Worm (Caenorhabditis elegans): ENCODE measurements around the gene srsx-7.

- TF ChIP-seq irx-1 (tag; optimal IDR thresholded peaks at IDR 0.05): no peak
- no peak for TF ChIP-seq pax-3 (tag; optimal IDR thresholded peaks at IDR 0.05)
- no peak for TF ChIP-seq lin-13 (GFP tag; optimal IDR thresholded peaks at IDR 0.05)
- no peak for TF ChIP-seq ztf-4 (tag; optimal IDR thresholded peaks at IDR 0.05)
- no peak for TF ChIP-seq fkh-10 (GFP tag; optimal IDR thresholded peaks at IDR 0.05)
- no peak for TF ChIP-seq nhr-28 (tag; optimal IDR thresholded peaks at IDR 0.05)
- no peak for TF ChIP-seq jun-1 (tag; optimal IDR thresholded peaks at IDR 0.05)
- no peak for TF ChIP-seq lin-39 (tag; optimal IDR thresholded peaks at IDR 0.05)
- no peak for TF ChIP-seq nhr-77 (tag; optimal IDR thresholded peaks at IDR 0.05)
- no peak for TF ChIP-seq pag-3 (tag; optimal IDR thresholded peaks at IDR 0.05; ENCODE audit: borderline replicate concordance, insufficient read depth)
- no peak for TF ChIP-seq mab-9 (GFP tag; IDR thresholded peaks at IDR 0.05)
- TF ChIP-seq snpc-4 (tag; optimal IDR thresholded peaks at IDR 0.05): no peak
- no peak for TF ChIP-seq zag-1 (tag; optimal IDR thresholded peaks at IDR 0.05)
- no peak for TF ChIP-seq unc-86 (tag; optimal IDR thresholded peaks at IDR 0.05)
These were observed 29.0 kb downstream of the srsx-7 start, which contains the start of gene F26D11.13 for ce11 chrV:7954552-7954951.
